Fruit fly (Drosophila melanogaster) whole organism, embryonic: Measurements from ENCODE around the gene CG14427.

Source experiments
- ATbp ChIP-seq: fragments of 200-800 bp; sonication (Bioruptor generic); optimal IDR thresholded peaks from 2 replicates; lab custom pipeline; 2017; ENCODE audit warnings: missing biosample characterization, mild to moderate bottlenecking, missing genetic modification characterization, missing genetic modification reagents
- Abd-B ChIP-seq: fragments of 200-800 bp; sonication (Bioruptor generic); optimal IDR thresholded peaks from 2 replicates; lab custom pipeline; 2018; ENCODE audit warnings: missing biosample characterization, mild to moderate bottlenecking, missing genetic modification characterization, moderate library complexity
- CG1024 ChIP-seq: fragments of 200-800 bp; sonication (Bioruptor generic); IDR thresholded peaks from 2 replicates; pipeline ENCODE4 v1.3.6; 2022; ENCODE audit warnings: missing biosample characterization, missing genetic modification characterization
- CG11247 ChIP-seq: fragments of 200-800 bp; sonication (Bioruptor generic); IDR thresholded peaks from 2 replicates; pipeline ENCODE4 v1.3.6; 2022; ENCODE audit warnings: missing biosample characterization, missing genetic modification characterization
- CG12219 ChIP-seq: fragments of 200-800 bp; sonication (Bioruptor generic); optimal IDR thresholded peaks from 3 replicates; lab custom pipeline; 2018; ENCODE audit warnings: missing biosample characterization, mild to moderate bottlenecking, missing genetic modification characterization
- CG12299 ChIP-seq: fragments of 200-800 bp; sonication (Bioruptor generic); optimal IDR thresholded peaks from 2 replicates; lab custom pipeline; 2018; ENCODE audit warnings: missing biosample characterization, mild to moderate bottlenecking, missing genetic modification characterization
- CG12942 ChIP-seq: fragments of 200-800 bp; sonication (Bioruptor generic); optimal IDR thresholded peaks from 3 replicates; lab custom pipeline; 2016; ENCODE audit warnings: missing biosample characterization, missing genetic modification characterization
- CG14710 ChIP-seq: fragments of 200-800 bp; sonication (Bioruptor generic); optimal IDR thresholded peaks from 3 replicates; lab custom pipeline; 2019; ENCODE audit warnings: missing biosample characterization, mild to moderate bottlenecking, missing genetic modification characterization, moderate library complexity
- CG14965 ChIP-seq: fragments of 200-800 bp; sonication (Bioruptor generic); optimal IDR thresholded peaks from 2 replicates; lab custom pipeline; 2016; ENCODE audit warnings: missing biosample characterization, missing genetic modification characterization, borderline replicate concordance
- CG15479 ChIP-seq: fragments of 200-800 bp; sonication (Bioruptor generic); optimal IDR thresholded peaks from 3 replicates; lab custom pipeline; 2019; ENCODE audit warnings: missing biosample characterization, mild to moderate bottlenecking, missing genetic modification characterization, moderate library complexity
- CG1603 ChIP-seq: fragments of 200-800 bp; sonication (Bioruptor generic); optimal IDR thresholded peaks from 2 replicates; lab custom pipeline; 2019; ENCODE audit warnings: missing biosample characterization, mild to moderate bottlenecking, missing genetic modification characterization, moderate library complexity
- CG1647 ChIP-seq: fragments of 200-800 bp; sonication (Bioruptor generic); optimal IDR thresholded peaks from 3 replicates; lab custom pipeline; 2016; ENCODE audit warnings: missing biosample characterization, missing genetic modification characterization
- CG16813 ChIP-seq: fragments of 200-800 bp; sonication (Bioruptor generic); IDR thresholded peaks from 3 replicates; pipeline ENCODE4 v1.3.6; 2022; ENCODE audit warnings: missing biosample characterization, missing genetic modification characterization; ENCODE audit not compliant: partially characterized antibody
- CG17361 ChIP-seq: fragments of 200-800 bp; sonication (Bioruptor generic); IDR thresholded peaks from 3 replicates; pipeline ENCODE4 v1.3.6; 2022; ENCODE audit warnings: missing biosample characterization, missing genetic modification characterization
- CG18011 ChIP-seq: fragments of 200-800 bp; sonication (Bioruptor generic); optimal IDR thresholded peaks from 2 replicates; lab custom pipeline; 2017; ENCODE audit warnings: missing biosample characterization, missing genetic modification characterization, mild to moderate bottlenecking, moderate library complexity, missing genotype
- CG30403 ChIP-seq: fragments of 200-800 bp; sonication (Bioruptor generic); optimal IDR thresholded peaks from 3 replicates; lab custom pipeline; 2016; ENCODE audit warnings: missing biosample characterization, missing genetic modification characterization
- CG3407 ChIP-seq: fragments of 200-800 bp; sonication (Bioruptor generic); optimal IDR thresholded peaks from 2 replicates; lab custom pipeline; 2018; ENCODE audit warnings: missing biosample characterization, mild to moderate bottlenecking, missing genetic modification characterization
- CG6272 ChIP-seq: fragments of 200-800 bp; sonication (Bioruptor generic); IDR thresholded peaks from 2 replicates; pipeline ENCODE4 v1.3.6; 2022; ENCODE audit warnings: missing biosample characterization, missing genetic modification characterization
- CG6689 ChIP-seq: fragments of 200-800 bp; sonication (Bioruptor generic); IDR thresholded peaks from 2 replicates; pipeline ENCODE4 v1.3.6; 2022; ENCODE audit warnings: missing biosample characterization, missing genetic modification characterization
- CHES-1-like ChIP-seq: fragments of 200-800 bp; sonication (Bioruptor generic); optimal IDR thresholded peaks from 2 replicates; lab custom pipeline; 2016; ENCODE audit warnings: missing biosample characterization, missing genetic modification characterization
- CoRest ChIP-seq: fragments of 200-800 bp; sonication (Bioruptor generic); optimal IDR thresholded peaks from 3 replicates; lab custom pipeline; 2018; ENCODE audit warnings: missing biosample characterization, mild to moderate bottlenecking, missing genetic modification characterization, moderate library complexity
- Fer2 ChIP-seq: fragments of 200-800 bp; sonication (Bioruptor generic); optimal IDR thresholded peaks from 2 replicates; lab custom pipeline; 2018; ENCODE audit warnings: missing biosample characterization, mild to moderate bottlenecking, missing genetic modification characterization, moderate library complexity
- GATAe ChIP-seq: fragments of 200-800 bp; sonication (Bioruptor generic); conservative IDR thresholded peaks from 2 replicates; pipeline ENCODE4 v1.3.6; 2022; ENCODE audit warnings: missing biosample characterization, missing genetic modification characterization
- H15 ChIP-seq: fragments of 200-800 bp; sonication (Bioruptor generic); IDR thresholded peaks from 3 replicates; pipeline ENCODE4 v1.3.6; 2022; ENCODE audit warnings: missing biosample characterization, missing genetic modification characterization
- H2.0 ChIP-seq: fragments of 200-800 bp; sonication (Bioruptor generic); IDR thresholded peaks from 2 replicates; pipeline ENCODE4 v1.3.6; 2022; ENCODE audit warnings: missing biosample characterization, missing genetic modification characterization
- HLH3B ChIP-seq: fragments of 200-800 bp; sonication (Bioruptor generic); IDR thresholded peaks from 2 replicates; pipeline ENCODE4 v1.3.6; 2022; ENCODE audit warnings: missing biosample characterization, missing genetic modification characterization
- Hand ChIP-seq: fragments of 200-800 bp; sonication (Bioruptor generic); optimal IDR thresholded peaks from 2 replicates; lab custom pipeline; 2017; ENCODE audit warnings: mild to moderate bottlenecking, missing biosample characterization, missing genetic modification reagents, missing genetic modification characterization
- Hr51 ChIP-seq, 2 experiments: fragments of 200-800 bp; sonication (Bioruptor generic); optimal IDR thresholded peaks; 2 replicates in 1 of 2; 3 replicates in 1 of 2; lab custom pipeline; 2016 to 2018; ENCODE audit warnings: missing biosample characterization in 2 of 2, missing genetic modification characterization in 2 of 2, mild to moderate bottlenecking in 1 of 2, moderate library complexity in 1 of 2
- Kr ChIP-seq: fragments of 200-800 bp; sonication (Bioruptor generic); optimal IDR thresholded peaks from 2 replicates; lab custom pipeline; 2017; ENCODE audit warnings: missing biosample characterization, mild to moderate bottlenecking, missing genetic modification characterization
- Lim3 ChIP-seq: fragments of 200-800 bp; sonication (Bioruptor generic); IDR thresholded peaks from 2 replicates; pipeline ENCODE4 v1.3.6; 2022; ENCODE audit warnings: missing biosample characterization, missing genetic modification characterization
- NC2α ChIP-seq: fragments of 200-800 bp; sonication (Bioruptor generic); optimal IDR thresholded peaks from 2 replicates; lab custom pipeline; 2016; ENCODE audit warnings: missing biosample characterization, missing genetic modification characterization
- Nf-YC ChIP-seq: fragments of 200-800 bp; optimal IDR thresholded peaks from 3 replicates; lab custom pipeline; 2019; ENCODE audit warnings: missing biosample characterization, mild to moderate bottlenecking, missing genetic modification characterization, moderate library complexity
- Pdp1 ChIP-seq, 2 experiments: fragments of 200-800 bp; sonication (Bioruptor generic); optimal IDR thresholded peaks; 3 replicates each; lab custom pipeline; 2016; ENCODE audit warnings: missing biosample characterization in 2 of 2, missing genetic modification characterization in 2 of 2, mild to moderate bottlenecking in 1 of 2, moderate library complexity in 1 of 2
- Ptx1 ChIP-seq: fragments of 200-800 bp; sonication (Bioruptor generic); IDR thresholded peaks from 2 replicates; pipeline ENCODE4 v1.3.6; 2022; ENCODE audit warnings: missing biosample characterization, missing genetic modification characterization
- TFAM ChIP-seq: fragments of 200-800 bp; sonication (Bioruptor generic); optimal IDR thresholded peaks from 2 replicates; lab custom pipeline; 2017; ENCODE audit warnings: missing biosample characterization, missing genetic modification characterization, inconsistent platforms
- YL-1 ChIP-seq: fragments of 200-800 bp; sonication (Bioruptor generic); optimal IDR thresholded peaks from 3 replicates; lab custom pipeline; 2017; ENCODE audit warnings: missing biosample characterization, mild to moderate bottlenecking, missing genetic modification characterization
- cad ChIP-seq: fragments of >200 bp; optimal IDR thresholded peaks from 2 replicates; lab custom pipeline; 2017; ENCODE audit warnings: missing biosample characterization, missing genetic modification characterization
- cg ChIP-seq: fragments of 200-800 bp; sonication (Bioruptor generic); optimal IDR thresholded peaks from 3 replicates; lab custom pipeline; 2019; ENCODE audit warnings: missing biosample characterization, mild to moderate bottlenecking, missing genetic modification characterization, moderate library complexity
- dpn ChIP-seq, 2 experiments: fragments of 200-800 bp; sonication (Bioruptor generic); optimal IDR thresholded peaks; 3 replicates each; lab custom pipeline; 2016; ENCODE audit warnings: missing biosample characterization in 2 of 2, missing genetic modification characterization in 2 of 2
- exex ChIP-seq: fragments of 200-800 bp; sonication (Bioruptor generic); optimal IDR thresholded peaks from 4 replicates; lab custom pipeline; 2018; ENCODE audit warnings: missing biosample characterization, mild to moderate bottlenecking, missing genetic modification characterization, moderate library complexity
- fu2 ChIP-seq: fragments of 200-800 bp; sonication (Bioruptor generic); optimal IDR thresholded peaks from 2 replicates; lab custom pipeline; 2016; ENCODE audit warnings: missing biosample characterization, missing genetic modification characterization
- jing ChIP-seq: fragments of 200-800 bp; sonication (Bioruptor generic); optimal IDR thresholded peaks from 2 replicates; lab custom pipeline; 2018; ENCODE audit warnings: missing biosample characterization, mild to moderate bottlenecking, missing genetic modification characterization
- kay ChIP-seq: fragments of 200-800 bp; sonication (Bioruptor generic); optimal IDR thresholded peaks from 2 replicates; lab custom pipeline; 2016; ENCODE audit warnings: missing biosample characterization, missing genetic modification characterization
- nmo ChIP-seq: fragments of 200-800 bp; sonication (Bioruptor generic); optimal IDR thresholded peaks from 2 replicates; lab custom pipeline; 2018; ENCODE audit warnings: missing biosample characterization, mild to moderate bottlenecking, missing genetic modification characterization, moderate library complexity
- pita ChIP-seq: fragments of 200-800 bp; sonication (Bioruptor generic); optimal IDR thresholded peaks from 2 replicates; lab custom pipeline; 2017; ENCODE audit warnings: missing biosample characterization, mild to moderate bottlenecking, missing genetic modification characterization
- so ChIP-seq: fragments of 200-800 bp; sonication (Bioruptor generic); IDR thresholded peaks from 3 replicates; pipeline ENCODE4 v1.3.6; 2022; ENCODE audit warnings: missing biosample characterization, missing genetic modification characterization
- sr ChIP-seq: fragments of 200-800 bp; sonication (Bioruptor generic); IDR thresholded peaks from 3 replicates; pipeline ENCODE4 v1.3.6; 2022; ENCODE audit warnings: missing biosample characterization, missing genetic modification characterization
- tio ChIP-seq: fragments of 200-800 bp; sonication (Bioruptor generic); optimal IDR thresholded peaks from 2 replicates; lab custom pipeline; 2017; ENCODE audit warnings: missing biosample characterization, missing genetic modification characterization, inconsistent platforms
- usp ChIP-seq: fragments of >200 bp; optimal IDR thresholded peaks from 2 replicates; lab custom pipeline; 2017; ENCODE audit warnings: missing biosample characterization, missing genetic modification characterization
- yki ChIP-seq: fragments of >200 bp; optimal IDR thresholded peaks from 3 replicates; lab custom pipeline; 2018

Gene CG14427

DNA sequence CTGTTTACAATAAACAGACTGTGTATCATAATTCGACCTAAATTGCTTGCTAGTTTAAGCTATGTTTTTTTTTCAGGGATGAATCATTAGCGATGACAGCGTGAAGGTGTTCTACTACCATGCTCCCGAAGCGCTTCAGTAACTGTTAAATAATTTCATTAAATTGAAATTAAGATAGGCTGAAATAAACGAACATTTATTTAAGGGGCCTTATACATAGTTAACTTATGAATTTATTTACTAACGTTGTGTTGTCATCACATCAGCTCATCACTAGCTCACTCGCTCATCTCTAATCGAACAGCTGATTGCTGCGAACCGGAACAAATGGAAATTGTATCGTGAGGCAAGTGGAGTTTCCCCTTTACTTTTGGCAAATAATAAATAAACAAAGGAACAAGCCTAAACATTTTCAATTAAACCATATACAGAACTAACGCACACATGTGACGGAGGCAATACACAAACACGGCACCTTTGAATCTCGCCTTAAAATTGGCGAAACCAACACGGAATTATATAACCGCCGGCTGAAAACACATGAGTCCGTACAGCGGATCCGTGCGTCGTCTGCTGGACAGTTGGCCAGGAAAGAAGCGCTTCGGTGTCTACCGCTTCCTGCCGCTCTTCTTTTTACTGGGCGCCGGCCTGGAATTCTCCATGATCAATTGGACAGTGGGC lies 29.2 kb upstream of the CG14427 start, which contains the start of the genes cm, sloth1 and sloth2 (continued):
- TF ChIP-seq CG14710 (tag; lab: Kevin White, UChicago) = peak; percentile 85
- no peak for TF ChIP-seq CG14965
- TF ChIP-seq jing (GFP tag; lab: Kevin White, UChicago) = peak; percentile 70
- TF ChIP-seq Pdp1 (GFP tag; optimal IDR thresholded peaks at IDR 0.05; lab: Kevin White, UChicago) = peak; percentile 89 to 90
- peak; percentile 86 for TF ChIP-seq CHES-1-like
- TF ChIP-seq CG6272 = peak; percentile 91
- TF ChIP-seq CG16813 (GFP tag; lab: Robert Waterston, UW) = peak; percentile 88
- peak; percentile 74 for TF ChIP-seq CG12219
- no peak for TF ChIP-seq Kr (GFP tag; lab: Kevin White, UChicago)
- TF ChIP-seq ATbp = peak; percentile 59
- no peak for TF ChIP-seq GATAe (GFP tag; lab: Robert Waterston, UW)
- TF ChIP-seq so = peak; percentile 59; the same call in 1 of the 3 replicates
- TF ChIP-seq HLH3B = peak; percentile 85
- TF ChIP-seq Nf-YC (tag; lab: Kevin White, UChicago) = peak; percentile 68
- TF ChIP-seq YL-1 (GFP tag; lab: Kevin White, UChicago) = peak; percentile 65
- no peak for TF ChIP-seq usp (GFP tag; lab: Kevin White, UChicago)
- peak; percentile 73 for TF ChIP-seq CG17361
- TF ChIP-seq exex = peak; percentile 44
- TF ChIP-seq yki (lab: Kevin White, UChicago) = no peak
- peak; percentile 83 for TF ChIP-seq CG6689
- TF ChIP-seq CG18011 (GFP tag; lab: Kevin White, UChicago) = peak; percentile 76
- TF ChIP-seq Ptx1 (GFP tag; lab: Robert Waterston, UW) = peak; percentile 90
- peak; percentile 88 for TF ChIP-seq fu2 (GFP tag; lab: Kevin White, UChicago)
- TF ChIP-seq CG15479 = no peak
- TF ChIP-seq CG11247 (GFP tag; lab: Robert Waterston, UW) = peak; percentile 83
- peak; percentile 66 for TF ChIP-seq CG12299
- TF ChIP-seq CG1603 (tag; lab: Kevin White, UChicago) = peak; percentile 92
- peak; percentile 68 for TF ChIP-seq CG1024 (GFP tag; lab: Robert Waterston, UW)
- peak; percentile 87 for TF ChIP-seq H2.0 (GFP tag; lab: Robert Waterston, UW)
- no peak for TF ChIP-seq sr (GFP tag; lab: Robert Waterston, UW)
- TF ChIP-seq nmo (GFP tag; lab: Kevin White, UChicago) = peak; percentile 92
- TF ChIP-seq pita (GFP tag; lab: Kevin White, UChicago) = no peak
- peak; percentile 59 for TF ChIP-seq CG1647
- no peak; the same call in 1 of the 2 replicates for TF ChIP-seq Lim3 (GFP tag; lab: Robert Waterston, UW)
- no peak for TF ChIP-seq TFAM (GFP tag; lab: Kevin White, UChicago)
- peak; percentile 70 for TF ChIP-seq kay (GFP tag; lab: Kevin White, UChicago)
- peak; percentile 81 for TF ChIP-seq tio (GFP tag; lab: Kevin White, UChicago)
- TF ChIP-seq H15 (GFP tag; lab: Robert Waterston, UW) = peak; percentile 84; the same call in 2 of the 3 replicates
- TF ChIP-seq Abd-B (GFP tag; lab: Kevin White, UChicago) = peak; percentile 75
- TF ChIP-seq Hand (GFP tag; lab: Kevin White, UChicago) = peak; percentile 45
- peak; percentile 53 for TF ChIP-seq CG3407 (GFP tag; lab: Kevin White, UChicago)
- TF ChIP-seq NC2α (GFP tag; lab: Kevin White, UChicago) = peak; percentile 69
- TF ChIP-seq CG30403 (GFP tag; lab: Kevin White, UChicago) = peak; percentile 95
- TF ChIP-seq CoRest (tag; lab: Kevin White, UChicago) = peak; percentile 90
- peak; percentile 75 for TF ChIP-seq Fer2 (tag; lab: Kevin White, UChicago)
- peak; percentile 83 to 93 for TF ChIP-seq Hr51 (GFP tag; optimal IDR thresholded peaks at IDR 0.05; lab: Kevin White, UChicago)
- no peak for TF ChIP-seq cg (GFP tag; lab: Kevin White, UChicago)
- TF ChIP-seq dpn (GFP tag; optimal IDR thresholded peaks at IDR 0.05; lab: Kevin White, UChicago) = peak; percentile 86 to 89
- peak; percentile 88 for TF ChIP-seq CG12942 (GFP tag; lab: Kevin White, UChicago)
- TF ChIP-seq cad (GFP tag; lab: Kevin White, UChicago) = no peak
